Worm (Caenorhabditis elegans) whole organism, L4 larva: ENCODE data around the gene sri-43.

Experiments
- F10B5.3 ChIP-seq: sonication (generic microtip); optimal IDR thresholded peaks from 2 replicates; lab custom pipeline; 2016; ENCODE audit warnings: mild to moderate bottlenecking, missing genetic modification characterization, missing compliant biosample characterization
- F44E2.7 ChIP-seq: fragments of 200-800 bp; sonication (Bioruptor generic); IDR thresholded peaks from 2 replicates; pipeline ENCODE4 v2.1.2; 2022; ENCODE audit warnings: missing genetic modification characterization, missing compliant biosample characterization
- F49E8.2 ChIP-seq: sonication (generic microtip); optimal IDR thresholded peaks from 2 replicates; lab custom pipeline; 2016; ENCODE audit warnings: missing compliant biosample characterization, mild to moderate bottlenecking, missing genetic modification characterization, borderline replicate concordance
- aha-1 ChIP-seq: fragments of 150-350 bp; peaks from one replicate; lab custom pipeline; 2014; ENCODE audit warnings: missing biosample characterization, missing genetic modification characterization
- ceh-20 ChIP-seq: fragments of 200-800 bp; sonication (Bioruptor generic); IDR thresholded peaks from 2 replicates; pipeline ENCODE4 v1.3.6; 2022; ENCODE audit warnings: missing genetic modification reagents, missing genetic modification characterization, missing compliant biosample characterization
- ceh-28 ChIP-seq: fragments of 150-350 bp; optimal IDR thresholded peaks from 2 replicates; lab custom pipeline; 2014; ENCODE audit warnings: missing biosample characterization, missing genetic modification reagents, missing genetic modification characterization
- ceh-32 ChIP-seq: sonication (generic microtip); optimal IDR thresholded peaks from 2 replicates; lab custom pipeline; 2016; ENCODE audit warnings: mild to moderate bottlenecking, missing genetic modification characterization, missing compliant biosample characterization; ENCODE audit not compliant: poor library complexity
- ceh-82 ChIP-seq: sonication (generic microtip); optimal IDR thresholded peaks from 2 replicates; lab custom pipeline; 2017; ENCODE audit warnings: missing biosample characterization, missing genetic modification characterization
- daf-12 ChIP-seq: fragments of 150-350 bp; optimal IDR thresholded peaks from 2 replicates; lab custom pipeline; 2014; ENCODE audit warnings: missing biosample characterization, missing genetic modification reagents, missing genetic modification characterization
- dmd-6 ChIP-seq: fragments of 200-800 bp; sonication (Bioruptor generic); IDR thresholded peaks from 2 replicates; pipeline ENCODE4 v1.3.6; 2022; ENCODE audit warnings: missing genetic modification reagents, missing genetic modification characterization, missing compliant biosample characterization
- dmd-9 ChIP-seq: fragments of 200-800 bp; sonication (Bioruptor generic); IDR thresholded peaks from 2 replicates; pipeline ENCODE4 v1.3.6; 2022; ENCODE audit warnings: missing genetic modification reagents, missing genetic modification characterization, missing compliant biosample characterization
- egl-27 ChIP-seq: sonication (generic microtip); optimal IDR thresholded peaks from 3 replicates; lab custom pipeline; 2017; ENCODE audit warnings: missing biosample characterization, missing genetic modification reagents, missing genetic modification characterization
- gei-8 ChIP-seq: fragments of 200-800 bp; sonication (Bioruptor generic); optimal IDR thresholded peaks from 2 replicates; lab custom pipeline; 2018; ENCODE audit warnings: mild to moderate bottlenecking, missing genetic modification characterization, missing compliant biosample characterization
- hmg-1.1 ChIP-seq: fragments of 200-800 bp; sonication (Bioruptor generic); IDR thresholded peaks from 2 replicates; pipeline ENCODE4 v1.3.6; 2022; ENCODE audit warnings: missing genetic modification reagents, missing genetic modification characterization, missing compliant biosample characterization
- lim-7 ChIP-seq: fragments of 200-800 bp; sonication (Bioruptor generic); IDR thresholded peaks from 2 replicates; pipeline ENCODE4 v1.3.6; 2022; ENCODE audit warnings: missing genetic modification characterization, missing compliant biosample characterization
- lin-15B ChIP-seq: fragments of 150-350 bp; sonication (generic microtip); optimal IDR thresholded peaks from 3 replicates; lab custom pipeline; 2014; ENCODE audit warnings: missing biosample characterization, missing genetic modification characterization
- lin-29 ChIP-seq: fragments of 200-800 bp; sonication (Bioruptor generic); IDR thresholded peaks from 2 replicates; pipeline ENCODE4 v1.3.6; 2022; ENCODE audit warnings: missing genetic modification reagents, missing genetic modification characterization, missing compliant biosample characterization
- mxl-3 ChIP-seq: fragments of 200-800 bp; sonication (Bioruptor generic); optimal IDR thresholded peaks from 2 replicates; lab custom pipeline; 2018; ENCODE audit warnings: mild to moderate bottlenecking, missing genetic modification characterization, missing compliant biosample characterization
- nhr-11 ChIP-seq: fragments of 150-350 bp; optimal IDR thresholded peaks from 2 replicates; lab custom pipeline; 2014; ENCODE audit warnings: missing biosample characterization, missing genetic modification characterization
- nhr-111 ChIP-seq: fragments of 200-800 bp; sonication (Bioruptor generic); optimal IDR thresholded peaks from 2 replicates; lab custom pipeline; 2018; ENCODE audit warnings: mild to moderate bottlenecking, missing genetic modification characterization, missing compliant biosample characterization
- nhr-25 ChIP-seq: sonication (generic microtip); optimal IDR thresholded peaks from 2 replicates; lab custom pipeline; 2017; ENCODE audit warnings: missing genetic modification characterization, mild to moderate bottlenecking, missing compliant biosample characterization, antibody characterized with exemption, moderate library complexity, borderline replicate concordance; ENCODE audit not compliant: insufficient read depth
- nhr-48 ChIP-seq: sonication (generic microtip); optimal IDR thresholded peaks from 2 replicates; lab custom pipeline; 2016; ENCODE audit warnings: mild to moderate bottlenecking, missing genetic modification characterization, missing compliant biosample characterization
- nhr-6 ChIP-seq: fragments of 150-350 bp; optimal IDR thresholded peaks from 2 replicates; lab custom pipeline; 2014; ENCODE audit warnings: missing biosample characterization, missing genetic modification characterization
- nhr-76 ChIP-seq: fragments of 150-350 bp; optimal IDR thresholded peaks from 2 replicates; lab custom pipeline; 2014; ENCODE audit warnings: missing biosample characterization, missing genetic modification characterization
- php-3 ChIP-seq: fragments of 200-800 bp; sonication (Bioruptor generic); IDR thresholded peaks from 2 replicates; pipeline ENCODE4 v1.3.6; 2022; ENCODE audit warnings: missing genetic modification reagents, missing genetic modification characterization, missing compliant biosample characterization
- pqm-1 ChIP-seq: sonication (generic microtip); optimal IDR thresholded peaks from 2 replicates; lab custom pipeline; 2017; ENCODE audit warnings: missing biosample characterization, missing genetic modification characterization
- saeg-2 ChIP-seq: fragments of 200-800 bp; sonication (Bioruptor generic); IDR thresholded peaks from 2 replicates; pipeline ENCODE4 v1.3.6; 2022; ENCODE audit warnings: missing genetic modification reagents, missing genetic modification characterization, missing compliant biosample characterization
- set-16 ChIP-seq: fragments of 200-800 bp; sonication (Bioruptor generic); IDR thresholded peaks from 2 replicates; pipeline ENCODE4 v1.3.6; 2022; ENCODE audit warnings: missing genetic modification reagents, missing genetic modification characterization, missing compliant biosample characterization
- tag-97 ChIP-seq: fragments of 200-800 bp; sonication (Bioruptor generic); IDR thresholded peaks from 2 replicates; pipeline ENCODE4 v1.3.6; 2022; ENCODE audit warnings: missing genetic modification characterization, missing compliant biosample characterization

The sri-43 gene

ce11 chrII:3100546-3100945 is 43.9 kb downstream of the sri-43 start, which contains the start of gene srg-24:
Gene srg-24 (minus strand): TSS chrII:3100646.
- no peak for TF ChIP-seq ceh-82 (tag; lab: Kevin White, UChicago)
- TF ChIP-seq php-3 (GFP tag; lab: Robert Waterston, UW), result no peak
- TF ChIP-seq gei-8 (GFP tag; lab: Kevin White, UChicago), result no peak
- TF ChIP-seq hmg-1.1 (GFP tag; lab: Robert Waterston, UW), result no peak
- no peak for TF ChIP-seq F44E2.7 (GFP tag; lab: Robert Waterston, UW)
- TF ChIP-seq nhr-6 (tag; lab: Kevin White, UChicago), result no peak
- no peak for TF ChIP-seq lin-15B (tag; lab: Kevin White, UChicago)
- no peak for TF ChIP-seq F10B5.3 (tag; lab: Kevin White, UChicago)
- no peak for TF ChIP-seq ceh-28
- no peak for TF ChIP-seq lim-7 (GFP tag; lab: Robert Waterston, UW)
- no peak for TF ChIP-seq nhr-111 (GFP tag; lab: Kevin White, UChicago)
- TF ChIP-seq nhr-11 (tag; lab: Kevin White, UChicago), result no peak
- no peak for TF ChIP-seq set-16
- no peak for TF ChIP-seq pqm-1
- TF ChIP-seq dmd-6 (GFP tag; lab: Robert Waterston, UW), result no peak
- TF ChIP-seq ceh-32, result no peak
- no peak for TF ChIP-seq lin-29
- TF ChIP-seq aha-1 (tag; lab: Kevin White, UChicago), result no peak
- no peak for TF ChIP-seq nhr-76

DNA sequence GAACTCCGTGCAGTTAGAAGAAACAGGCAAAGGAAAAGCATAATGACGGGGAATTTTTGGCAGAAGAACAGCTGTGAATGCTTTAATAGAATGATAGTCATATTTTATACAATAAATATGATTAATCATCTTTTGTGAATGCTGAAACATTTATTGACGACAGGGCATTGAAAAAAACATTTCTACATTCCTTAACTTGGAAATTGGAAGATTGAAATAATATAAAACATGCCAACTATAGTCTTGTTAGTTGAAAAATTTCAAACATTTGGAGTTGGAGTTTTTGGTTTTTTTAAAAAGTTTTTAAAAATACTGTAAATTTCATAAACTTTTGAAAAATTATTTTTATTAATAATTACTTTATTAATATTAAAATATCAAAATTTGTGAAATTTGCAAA is 47.6 kb downstream of the sri-43 start, which contains the start of gene Y25C1A.14:
Gene Y25C1A.14 (minus strand): TSS at position 101 of the 400 bp plus-strand sequence.
- TF ChIP-seq nhr-25 (tag; lab: Kevin White, UChicago) (no peak), hmg-1.1 (GFP tag; lab: Robert Waterston, UW) (no peak), lin-29 (no peak), mxl-3 (GFP tag; lab: Kevin White, UChicago) (no peak), dmd-9 (no peak), lim-7 (GFP tag; lab: Robert Waterston, UW) (no peak)

ce11 chrII:3096060-3096459 is 48.4 kb downstream of the sri-43 start, which contains the start of gene srg-23:
Gene srg-23 (minus strand): TSS chrII:3096160.
- TF ChIP-seq tag-97, result no peak
- TF ChIP-seq saeg-2, result no peak
- TF ChIP-seq daf-12 (tag; lab: Kevin White, UChicago), result no peak
- TF ChIP-seq ceh-20 (GFP tag; lab: Robert Waterston, UW), result no peak
- TF ChIP-seq F49E8.2, result no peak
- no peak for TF ChIP-seq lim-7 (GFP tag; lab: Robert Waterston, UW)
- TF ChIP-seq nhr-48 (tag; lab: Kevin White, UChicago), result no peak
- no peak for TF ChIP-seq dmd-6 (GFP tag; lab: Robert Waterston, UW)
- TF ChIP-seq egl-27, result no peak
